Worm (Caenorhabditis elegans) whole organism, late embryonic: ENCODE measurements around the gene F15B9.8.

Experiments
- C38D4.7 ChIP-seq: fragments of 200-800 bp; sonication (Bioruptor generic); optimal IDR thresholded peaks from 2 replicates; lab custom pipeline; 2018; ENCODE audit warnings: mild to moderate bottlenecking, missing genetic modification characterization, moderate library complexity, missing compliant biosample characterization
- K02D7.2 ChIP-seq: sonication (generic microtip); optimal IDR thresholded peaks from 2 replicates; lab custom pipeline; 2017; ENCODE audit warnings: mild to moderate bottlenecking, missing genetic modification characterization, missing compliant biosample characterization
- T23F11.4 ChIP-seq: fragments of 200-800 bp; sonication (Bioruptor generic); optimal IDR thresholded peaks from 2 replicates; lab custom pipeline; 2018; ENCODE audit warnings: mild to moderate bottlenecking, missing genetic modification characterization, missing compliant biosample characterization
- ama-1 ChIP-seq: fragments of 150-350 bp; optimal IDR thresholded peaks from 2 replicates; lab custom pipeline; 2014
- ceh-18 ChIP-seq: sonication (generic microtip); optimal IDR thresholded peaks from 2 replicates; lab custom pipeline; 2016; ENCODE audit warnings: missing genetic modification characterization, missing compliant biosample characterization
- ceh-2 ChIP-seq: sonication (generic microtip); optimal IDR thresholded peaks from 2 replicates; lab custom pipeline; 2016; ENCODE audit warnings: missing genotype, missing genetic modification characterization, missing compliant biosample characterization
- ceh-30 ChIP-seq: fragments of 150-350 bp; optimal IDR thresholded peaks from 2 replicates; lab custom pipeline; 2014; ENCODE audit warnings: missing biosample characterization, missing genetic modification characterization
- ceh-9 ChIP-seq: sonication (generic microtip); optimal IDR thresholded peaks from 2 replicates; lab custom pipeline; 2016; ENCODE audit warnings: mild to moderate bottlenecking, missing genetic modification characterization, inconsistent platforms, missing compliant biosample characterization
- elt-4 ChIP-seq: sonication (generic microtip); optimal IDR thresholded peaks from 2 replicates; lab custom pipeline; 2016; ENCODE audit warnings: missing genetic modification characterization, missing compliant biosample characterization
- ets-4 ChIP-seq: sonication (generic microtip); optimal IDR thresholded peaks from 2 replicates; lab custom pipeline; 2016; ENCODE audit warnings: missing genetic modification characterization, missing compliant biosample characterization
- gmeb-2 ChIP-seq: sonication (generic microtip); optimal IDR thresholded peaks from 2 replicates; lab custom pipeline; 2016; ENCODE audit warnings: missing genetic modification characterization, inconsistent platforms, missing compliant biosample characterization
- hlh-13 ChIP-seq: fragments of 200-800 bp; sonication (Bioruptor generic); optimal IDR thresholded peaks from 2 replicates; lab custom pipeline; 2018; ENCODE audit warnings: mild to moderate bottlenecking, missing genetic modification characterization, missing compliant biosample characterization
- mec-3 ChIP-seq: sonication (generic microtip); optimal IDR thresholded peaks from 2 replicates; lab custom pipeline; 2016; ENCODE audit warnings: borderline replicate concordance, missing genetic modification characterization, missing compliant biosample characterization
- nhr-11 ChIP-seq: fragments of 150-350 bp; optimal IDR thresholded peaks from 2 replicates; lab custom pipeline; 2014; ENCODE audit warnings: missing biosample characterization, missing genetic modification characterization
- nhr-232 ChIP-seq: sonication (generic microtip); optimal IDR thresholded peaks from 2 replicates; lab custom pipeline; 2016; ENCODE audit warnings: missing genetic modification characterization, missing compliant biosample characterization
- pat-9 ChIP-seq: fragments of 200-800 bp; sonication (Bioruptor generic); optimal IDR thresholded peaks from 2 replicates; lab custom pipeline; 2018; ENCODE audit warnings: mild to moderate bottlenecking, missing genetic modification characterization, moderate library complexity, missing compliant biosample characterization
- pha-2 ChIP-seq: sonication (generic microtip); optimal IDR thresholded peaks from 2 replicates; lab custom pipeline; 2017; ENCODE audit warnings: mild to moderate bottlenecking, missing genetic modification characterization, missing compliant biosample characterization
- pha-4 ChIP-seq: fragments of 150-350 bp; optimal IDR thresholded peaks from 2 replicates; lab custom pipeline; 2018; ENCODE audit warnings: missing biosample characterization, missing genetic modification reagents, missing genetic modification characterization
- pqm-1 ChIP-seq: sonication (generic microtip); optimal IDR thresholded peaks from 2 replicates; lab custom pipeline; 2016; ENCODE audit warnings: missing genetic modification characterization, missing compliant biosample characterization
- pros-1 ChIP-seq: fragments of 150-350 bp; optimal IDR thresholded peaks from 2 replicates; lab custom pipeline; 2014; ENCODE audit warnings: missing biosample characterization, missing genetic modification reagents, missing genetic modification characterization
- ref-2 ChIP-seq: sonication (generic microtip); optimal IDR thresholded peaks from 2 replicates; lab custom pipeline; 2016; ENCODE audit warnings: missing genetic modification characterization, missing compliant biosample characterization
- rnt-1 ChIP-seq: sonication (generic microtip); optimal IDR thresholded peaks from 2 replicates; lab custom pipeline; 2016; ENCODE audit warnings: missing genetic modification characterization, missing compliant biosample characterization
- sox-2 ChIP-seq: fragments of 200-800 bp; sonication (Bioruptor generic); IDR thresholded peaks from 2 replicates; pipeline ENCODE4 v1.3.6; 2022; ENCODE audit warnings: missing genetic modification reagents, missing genetic modification characterization, missing compliant biosample characterization
- sox-4 ChIP-seq: sonication (generic microtip); optimal IDR thresholded peaks from 2 replicates; lab custom pipeline; 2017; ENCODE audit warnings: mild to moderate bottlenecking, missing genetic modification characterization, inconsistent platforms, missing compliant biosample characterization
- tbx-2 ChIP-seq: sonication (generic microtip); optimal IDR thresholded peaks from 2 replicates; lab custom pipeline; 2016; ENCODE audit warnings: missing genetic modification characterization, missing compliant biosample characterization
- ttx-3 ChIP-seq: sonication (generic microtip); optimal IDR thresholded peaks from 2 replicates; lab custom pipeline; 2016; ENCODE audit warnings: missing genetic modification reagents, missing genetic modification characterization, missing compliant biosample characterization
- unc-3 ChIP-seq, 2 experiments: fragments of 200-800 bp in 1 of 2; sonication (Bioruptor generic) in 1 of 2; sonication (generic microtip) in 1 of 2; conservative IDR thresholded peaks in 1 of 2; optimal IDR thresholded peaks in 1 of 2; 2 replicates each; pipeline versions ENCODE4 v1.3.6 to Lab custom; 2016 to 2022; ENCODE audit warnings: missing compliant biosample characterization in 2 of 2, missing genetic modification characterization in 2 of 2, missing genetic modification reagents in 1 of 2
- unc-42 ChIP-seq: sonication (generic microtip); optimal IDR thresholded peaks from 2 replicates; lab custom pipeline; 2016; ENCODE audit warnings: missing genotype, missing genetic modification characterization, missing compliant biosample characterization

The F15B9.8 gene

ce11 chrV:13041666-13042065 lies 53.3 kb downstream of the F15B9.8 start, which contains the start of gene scyl-1 (continued):
- TF ChIP-seq ceh-18 (tag; lab: Kevin White, UChicago) (peak; percentile 44), elt-4 (tag; lab: Kevin White, UChicago) (no peak), ref-2 (tag; lab: Kevin White, UChicago) (peak; percentile 12), ceh-30 (tag; lab: Kevin White, UChicago) (no peak), pqm-1 (no peak), hlh-13 (GFP tag; lab: Kevin White, UChicago) (no peak), ama-1 (no peak), ceh-9 (no peak), C38D4.7 (no peak), ets-4 (tag; lab: Kevin White, UChicago) (no peak), K02D7.2 (tag; lab: Kevin White, UChicago) (no peak), gmeb-2 (peak; percentile 27), ttx-3 (no peak), unc-3 (GFP tag; conservative IDR thresholded peaks at IDR 0.05; lab: Robert Waterston, UW) (no peak), unc-3 (tag; optimal IDR thresholded peaks at IDR 0.05; lab: Kevin White, UChicago) (no peak), pros-1 (no peak), sox-2 (GFP tag; lab: Robert Waterston, UW) (no peak), nhr-11 (tag; lab: Kevin White, UChicago) (no peak), pat-9 (tag; lab: Kevin White, UChicago) (peak; percentile 13), tbx-2 (tag; lab: Kevin White, UChicago) (peak; percentile 54), rnt-1 (peak; percentile 54), ceh-2 (no peak), nhr-232 (tag; lab: Kevin White, UChicago) (no peak), sox-4 (peak; percentile 32), unc-42 (tag; lab: Kevin White, UChicago) (peak; percentile 84), pha-4 (tag; lab: Kevin White, UChicago) (no peak), pha-2 (tag; lab: Kevin White, UChicago) (no peak), T23F11.4 (GFP tag; lab: Kevin White, UChicago) (no peak), mec-3 (tag; lab: Kevin White, UChicago) (no peak)
